Worm (Caenorhabditis elegans): ENCODE data around the gene ZK1127.5.

- TF ChIP-seq aptf-2 (GFP tag; conservative IDR thresholded peaks at IDR 0.05) (no peak), ztf-3 (GFP tag; optimal IDR thresholded peaks at IDR 0.05) (no peak), sptf-2 (GFP tag; optimal IDR thresholded peaks at IDR 0.05) (no peak), ama-1 (optimal IDR thresholded peaks at IDR 0.05) (no peak), ama-1 (GFP tag; optimal IDR thresholded peaks at IDR 0.05) (no peak), ztf-28 (GFP tag; IDR thresholded peaks at IDR 0.05) (no peak)
These were observed 42.9 kb downstream of the ZK1127.5 start, which contains the start of gene T02G5.3 for ce11 chrII:7093339-7093821.
